Fruit fly (Drosophila melanogaster) whole organism, embryonic: Measurements from ENCODE around the gene SuUR.

Source experiments
- Atf3 ChIP-seq: fragments of 200-800 bp; sonication (Bioruptor generic); optimal IDR thresholded peaks from 3 replicates; lab custom pipeline; 2016; ENCODE audit warnings: missing biosample characterization, missing genetic modification characterization
- B-H2 ChIP-seq: fragments of 200-800 bp; sonication (Bioruptor generic); optimal IDR thresholded peaks from 2 replicates; lab custom pipeline; 2018; ENCODE audit warnings: missing biosample characterization, mild to moderate bottlenecking, missing genetic modification characterization
- CG10543 ChIP-seq: fragments of 200-800 bp; sonication (Bioruptor generic); optimal IDR thresholded peaks from 3 replicates; lab custom pipeline; 2017; ENCODE audit warnings: missing biosample characterization, mild to moderate bottlenecking, missing genetic modification characterization, moderate library complexity
- CG13287 ChIP-seq: fragments of 200-800 bp; sonication (Bioruptor generic); IDR thresholded peaks from 2 replicates; pipeline ENCODE4 v1.3.6; 2022; ENCODE audit warnings: missing biosample characterization, missing genetic modification characterization; ENCODE audit not compliant: partially characterized antibody
- CG14860 ChIP-seq: fragments of 200-800 bp; sonication (Bioruptor generic); IDR thresholded peaks from 3 replicates; pipeline ENCODE4 v1.3.6; 2022; ENCODE audit warnings: missing biosample characterization, missing genetic modification characterization; ENCODE audit not compliant: partially characterized antibody
- CG15269 ChIP-seq: fragments of 200-800 bp; sonication (Bioruptor generic); optimal IDR thresholded peaks from 2 replicates; lab custom pipeline; 2018; ENCODE audit warnings: missing biosample characterization, mild to moderate bottlenecking, missing genetic modification characterization, moderate library complexity
- CG1529 ChIP-seq: fragments of 200-800 bp; sonication (Bioruptor generic); optimal IDR thresholded peaks from 3 replicates; lab custom pipeline; 2018; ENCODE audit warnings: missing biosample characterization, missing genetic modification characterization
- CG17328 ChIP-seq: fragments of 200-800 bp; sonication (Bioruptor generic); IDR thresholded peaks from 2 replicates; pipeline ENCODE4 v1.3.6; 2022; ENCODE audit warnings: missing biosample characterization, missing genetic modification characterization
- CG18599 ChIP-seq: fragments of 200-800 bp; sonication (Bioruptor generic); optimal IDR thresholded peaks from 3 replicates; lab custom pipeline; 2017; ENCODE audit warnings: missing biosample characterization, missing genetic modification characterization, mild to moderate bottlenecking, moderate library complexity, missing genetic modification reagents
- CG30431 ChIP-seq: fragments of 200-800 bp; sonication (Bioruptor generic); optimal IDR thresholded peaks from 2 replicates; lab custom pipeline; 2017; ENCODE audit warnings: missing biosample characterization, missing genetic modification characterization
- CG32532 ChIP-seq: fragments of 200-800 bp; sonication (Bioruptor generic); IDR thresholded peaks from 2 replicates; pipeline ENCODE4 v1.3.6; 2022; ENCODE audit warnings: missing biosample characterization, missing genetic modification characterization
- CG3847 ChIP-seq: fragments of 200-800 bp; sonication (Bioruptor generic); IDR thresholded peaks from 2 replicates; pipeline ENCODE4 v1.3.6; 2022; ENCODE audit warnings: missing biosample characterization, missing genetic modification characterization
- CG42726 ChIP-seq: fragments of 200-800 bp; sonication (Bioruptor generic); IDR thresholded peaks from 2 replicates; pipeline ENCODE4 v1.3.6; 2022; ENCODE audit warnings: missing biosample characterization, missing genetic modification characterization; ENCODE audit not compliant: partially characterized antibody
- CG6175 ChIP-seq: fragments of 200-800 bp; sonication (Bioruptor generic); IDR thresholded peaks from 3 replicates; pipeline ENCODE4 v1.3.6; 2022; ENCODE audit warnings: missing biosample characterization, missing genetic modification characterization
- CG6254 ChIP-seq: fragments of 200-800 bp; sonication (Bioruptor generic); optimal IDR thresholded peaks from 3 replicates; lab custom pipeline; 2017; ENCODE audit warnings: mild to moderate bottlenecking, missing biosample characterization, missing genetic modification reagents, missing genetic modification characterization
- CG6689 ChIP-seq: fragments of 200-800 bp; sonication (Bioruptor generic); IDR thresholded peaks from 2 replicates; pipeline ENCODE4 v1.3.6; 2022; ENCODE audit warnings: missing biosample characterization, missing genetic modification characterization
- CG8765 ChIP-seq: fragments of 200-800 bp; sonication (Bioruptor generic); IDR thresholded peaks from 2 replicates; pipeline ENCODE4 v1.3.6; 2022; ENCODE audit warnings: missing biosample characterization, missing genetic modification characterization
- CG9609 ChIP-seq: fragments of 200-800 bp; sonication (Bioruptor generic); optimal IDR thresholded peaks from 3 replicates; lab custom pipeline; 2016; ENCODE audit warnings: missing biosample characterization, missing genetic modification characterization
- CHES-1-like ChIP-seq: fragments of 200-800 bp; sonication (Bioruptor generic); optimal IDR thresholded peaks from 2 replicates; lab custom pipeline; 2016; ENCODE audit warnings: missing biosample characterization, missing genetic modification characterization
- Dbx ChIP-seq: fragments of 200-800 bp; sonication (Bioruptor generic); IDR thresholded peaks from 3 replicates; pipeline ENCODE4 v1.3.6; 2022; ENCODE audit warnings: missing biosample characterization, missing genetic modification characterization
- Deaf1 ChIP-seq: fragments of 200-800 bp; optimal IDR thresholded peaks from 3 replicates; lab custom pipeline; 2019; ENCODE audit warnings: missing biosample characterization, mild to moderate bottlenecking, missing genetic modification characterization, moderate library complexity
- Drgx ChIP-seq: fragments of 200-800 bp; sonication (Bioruptor generic); IDR thresholded peaks from 2 replicates; pipeline ENCODE4 v1.3.6; 2022; ENCODE audit warnings: missing biosample characterization, missing genetic modification characterization
- HHEX ChIP-seq: fragments of 200-800 bp; sonication (Bioruptor generic); optimal IDR thresholded peaks from 3 replicates; lab custom pipeline; 2017; ENCODE audit warnings: missing biosample characterization, mild to moderate bottlenecking, missing genetic modification characterization, missing genetic modification reagents
- HmgZ ChIP-seq: fragments of 200-800 bp; sonication (Bioruptor generic); optimal IDR thresholded peaks from 2 replicates; lab custom pipeline; 2018; ENCODE audit warnings: missing biosample characterization, mild to moderate bottlenecking, missing genetic modification characterization
- Hmr ChIP-seq: fragments of 200-800 bp; sonication (Bioruptor generic); optimal IDR thresholded peaks from 3 replicates; lab custom pipeline; 2017; ENCODE audit warnings: mild to moderate bottlenecking, missing biosample characterization, missing genetic modification reagents, missing genetic modification characterization
- Jarid2 ChIP-seq: fragments of 200-800 bp; sonication (Bioruptor generic); optimal IDR thresholded peaks from 3 replicates; lab custom pipeline; 2017; ENCODE audit warnings: mild to moderate bottlenecking, missing biosample characterization, missing genetic modification reagents, missing genetic modification characterization
- Mad ChIP-seq: fragments of 200-800 bp; sonication (Bioruptor generic); optimal IDR thresholded peaks from 2 replicates; lab custom pipeline; 2016; ENCODE audit warnings: missing biosample characterization, missing genetic modification characterization
- Mrtf ChIP-seq: fragments of 200-800 bp; sonication (Bioruptor generic); IDR thresholded peaks from 3 replicates; pipeline ENCODE4 v1.3.6; 2022; ENCODE audit warnings: missing biosample characterization, missing genetic modification characterization
- Pdp1 ChIP-seq, 2 experiments: fragments of 200-800 bp; sonication (Bioruptor generic); optimal IDR thresholded peaks; 3 replicates each; lab custom pipeline; 2016; ENCODE audit warnings: missing biosample characterization in 2 of 2, missing genetic modification characterization in 2 of 2, mild to moderate bottlenecking in 1 of 2, moderate library complexity in 1 of 2
- Trl ChIP-seq, 3 experiments: fragments of >200 bp in 2 of 3; fragments of 200-800 bp in 1 of 3; sonication (Bioruptor generic) in 1 of 3; optimal IDR thresholded peaks; 2 replicates in 1 of 3; 3 replicates in 2 of 3; lab custom pipeline; 2016 to 2017; ENCODE audit warnings: missing biosample characterization in 1 of 3, missing genetic modification characterization in 1 of 3
- btn ChIP-seq: fragments of 200-800 bp; sonication (Bioruptor generic); optimal IDR thresholded peaks from 2 replicates; lab custom pipeline; 2016; ENCODE audit warnings: missing biosample characterization, missing genetic modification characterization
- chinmo ChIP-seq: fragments of 200-800 bp; sonication (Bioruptor generic); IDR thresholded peaks from 4 replicates; pipeline ENCODE4 v1.3.6; 2022; ENCODE audit warnings: missing biosample characterization, missing genetic modification characterization; ENCODE audit not compliant: partially characterized antibody
- ci ChIP-seq: fragments of 200-800 bp; sonication (Bioruptor generic); IDR thresholded peaks from 3 replicates; pipeline ENCODE4 v1.3.6; 2022; ENCODE audit warnings: missing biosample characterization, missing genetic modification characterization
- crp ChIP-seq, 2 experiments: fragments of 200-800 bp; sonication (Bioruptor generic); optimal IDR thresholded peaks; 2 replicates in 1 of 2; 3 replicates in 1 of 2; lab custom pipeline; 2017; ENCODE audit warnings: missing biosample characterization in 2 of 2, missing genetic modification characterization in 2 of 2, mild to moderate bottlenecking in 1 of 2, moderate library complexity in 1 of 2
- eyg ChIP-seq: fragments of 200-800 bp; sonication (Bioruptor generic); optimal IDR thresholded peaks from 3 replicates; lab custom pipeline; 2016; ENCODE audit warnings: missing biosample characterization, missing genetic modification characterization
- gcm ChIP-seq: fragments of 200-800 bp; sonication (Bioruptor generic); optimal IDR thresholded peaks from 2 replicates; lab custom pipeline; 2019; ENCODE audit warnings: missing biosample characterization, mild to moderate bottlenecking, missing genetic modification characterization, moderate library complexity
- hbn ChIP-seq: fragments of 200-800 bp; sonication (Bioruptor generic); IDR thresholded peaks from 2 replicates; pipeline ENCODE4 v1.3.6; 2022; ENCODE audit warnings: missing biosample characterization, missing genetic modification characterization; ENCODE audit not compliant: partially characterized antibody
- hkb ChIP-seq, 2 experiments: fragments of 200-800 bp in 1 of 2; fragments of >200 bp in 1 of 2; sonication (Bioruptor generic) in 1 of 2; IDR thresholded peaks in 1 of 2; optimal IDR thresholded peaks in 1 of 2; 2 replicates each; pipeline versions ENCODE4 v1.3.6 to Lab custom; 2017 to 2022; ENCODE audit warnings: missing biosample characterization in 1 of 2, missing genetic modification characterization in 1 of 2
- otp ChIP-seq: fragments of 200-800 bp; sonication (Bioruptor generic); IDR thresholded peaks from 3 replicates; pipeline ENCODE4, ENCODE4 v1.3.6; 2022; ENCODE audit warnings: missing biosample characterization, missing genetic modification characterization
- peb ChIP-seq: fragments of 200-800 bp; sonication (Bioruptor generic); IDR thresholded peaks from 2 replicates; pipeline ENCODE4 v1.3.6; 2022; ENCODE audit warnings: missing biosample characterization, missing genetic modification characterization
- ranshi ChIP-seq: fragments of 200-800 bp; sonication (Bioruptor generic); IDR thresholded peaks from 2 replicates; pipeline ENCODE4 v1.3.6; 2022; ENCODE audit warnings: missing biosample characterization, missing genetic modification characterization
- slbo ChIP-seq: fragments of 200-800 bp; sonication (Bioruptor generic); IDR thresholded peaks from 2 replicates; pipeline ENCODE4 v1.3.6; 2022; ENCODE audit warnings: missing biosample characterization, missing genetic modification characterization
- sqz ChIP-seq: fragments of 200-800 bp; sonication (Bioruptor generic); optimal IDR thresholded peaks from 3 replicates; lab custom pipeline; 2018; ENCODE audit warnings: missing biosample characterization, mild to moderate bottlenecking, missing genetic modification characterization
- stwl ChIP-seq: fragments of 200-800 bp; sonication (Bioruptor generic); optimal IDR thresholded peaks from 3 replicates; lab custom pipeline; 2018; ENCODE audit warnings: missing biosample characterization, mild to moderate bottlenecking, missing genetic modification characterization, moderate library complexity
- tap ChIP-seq: fragments of 200-800 bp; optimal IDR thresholded peaks from 3 replicates; lab custom pipeline; 2019; ENCODE audit warnings: missing biosample characterization, mild to moderate bottlenecking, missing genetic modification characterization, moderate library complexity
- tio ChIP-seq: fragments of 200-800 bp; sonication (Bioruptor generic); optimal IDR thresholded peaks from 2 replicates; lab custom pipeline; 2017; ENCODE audit warnings: missing biosample characterization, missing genetic modification characterization, inconsistent platforms
- ttk ChIP-seq: fragments of 200-800 bp; sonication (Bioruptor generic); IDR thresholded peaks from 2 replicates; pipeline ENCODE4 v2.1.2; 2022; ENCODE audit warnings: missing biosample characterization, missing genetic modification characterization
- wdn ChIP-seq: fragments of 200-800 bp; sonication (Bioruptor generic); IDR thresholded peaks from 2 replicates; pipeline ENCODE4 v1.3.6; 2022; ENCODE audit warnings: missing biosample characterization, missing genetic modification characterization

The SuUR gene

dm6 chr3L:11070372-11070854, 5.6 kb downstream of the SuUR start, which contains the start of gene Mocs1 (continued):
- no peak for TF ChIP-seq btn (GFP tag; lab: Kevin White, UChicago)
- TF ChIP-seq Mrtf (GFP tag; lab: Robert Waterston, UW): peak; percentile 13; the same call in 1 of the 3 replicates
- TF ChIP-seq CG6175: 0 out of 3 replicates have a peak, but pooled peaks have one; percentile 39
- no peak for TF ChIP-seq CG9609
- TF ChIP-seq hkb (optimal IDR thresholded peaks at IDR 0.05; lab: Kevin White, UChicago): no peak
- peak; percentile 17; the same call in 1 of the 2 replicates for TF ChIP-seq hkb (GFP tag; IDR thresholded peaks at IDR 0.05; lab: Robert Waterston, UW)
- TF ChIP-seq Dbx (GFP tag; lab: Robert Waterston, UW): peak; percentile 32; the same call in 1 of the 3 replicates
- TF ChIP-seq otp (GFP tag; lab: Robert Waterston, UW): 0 out of 3 replicates have a peak, but pooled peaks have one; percentile 24
- TF ChIP-seq CG30431 (GFP tag; lab: Kevin White, UChicago): no peak
- TF ChIP-seq Pdp1 (GFP tag; optimal IDR thresholded peaks at IDR 0.05; lab: Kevin White, UChicago): peak in 1 of 2 experiments; percentile 96
- no peak for TF ChIP-seq peb (GFP tag; lab: Robert Waterston, UW)
- TF ChIP-seq gcm (GFP tag; lab: Kevin White, UChicago): no peak
- peak; percentile 26; the same call in 1 of the 2 replicates for TF ChIP-seq CG42726
- TF ChIP-seq CG8765 (GFP tag; lab: Robert Waterston, UW): no peak
- TF ChIP-seq CG6689 (GFP tag; lab: Robert Waterston, UW): no peak
- TF ChIP-seq ttk (GFP tag; lab: Robert Waterston, UW): peak; percentile 26; the same call in 1 of the 2 replicates
- TF ChIP-seq HmgZ: peak; percentile 38
- TF ChIP-seq CG13287 (GFP tag; lab: Robert Waterston, UW): peak; percentile 49; the same call in 1 of the 2 replicates
- peak; percentile 30; the same call in 1 of the 2 replicates for TF ChIP-seq CG17328 (GFP tag; lab: Robert Waterston, UW)
- TF ChIP-seq Jarid2 (GFP tag; lab: Kevin White, UChicago): peak; percentile 57
- no peak for TF ChIP-seq CG6254 (GFP tag; lab: Kevin White, UChicago)
- TF ChIP-seq eyg (GFP tag; lab: Kevin White, UChicago): no peak
- peak; percentile 36 for TF ChIP-seq B-H2 (GFP tag; lab: Kevin White, UChicago)
- no peak for TF ChIP-seq CG10543
- 0 out of 3 replicates have a peak, but pooled peaks have one; percentile 28 for TF ChIP-seq ci (GFP tag; lab: Robert Waterston, UW)
- TF ChIP-seq tap: no peak
- TF ChIP-seq crp (GFP tag; optimal IDR thresholded peaks at IDR 0.05; lab: Kevin White, UChicago): peak in 1 of 2 experiments; percentile 77
- peak; percentile 25; the same call in 1 of the 2 replicates for TF ChIP-seq CG3847
- TF ChIP-seq Deaf1 (tag; lab: Kevin White, UChicago): peak; percentile 8
- no peak for TF ChIP-seq sqz (GFP tag; lab: Kevin White, UChicago)
- no peak for TF ChIP-seq CG14860 (GFP tag; lab: Robert Waterston, UW)
- peak; percentile 88; the same call in 3 of the 4 replicates for TF ChIP-seq chinmo (GFP tag; lab: Robert Waterston, UW)
- TF ChIP-seq Hmr (GFP tag; lab: Kevin White, UChicago): peak; percentile 22
- no peak for TF ChIP-seq Mad
- TF ChIP-seq slbo (GFP tag; lab: Robert Waterston, UW): 0 out of 2 replicates have a peak, but pooled peaks have one; percentile 24
- TF ChIP-seq Drgx (GFP tag; lab: Robert Waterston, UW): peak; percentile 53
- TF ChIP-seq HHEX (GFP tag; lab: Kevin White, UChicago): peak; percentile 6
- no peak for TF ChIP-seq stwl (tag; lab: Kevin White, UChicago)
- TF ChIP-seq CHES-1-like (GFP tag; lab: Kevin White, UChicago): peak; percentile 15
- TF ChIP-seq tio: no peak
- no peak for TF ChIP-seq CG1529
- peak; percentile 6 for TF ChIP-seq CG18599
- peak; percentile 30; the same call in 1 of the 2 replicates for TF ChIP-seq wdn
- peak; percentile 53 for TF ChIP-seq CG32532
- TF ChIP-seq Atf3 (GFP tag; lab: Kevin White, UChicago): no peak
- peak; percentile 6 for TF ChIP-seq CG15269
- peak in 1 of 2 experiments; percentile 6 for TF ChIP-seq Trl (optimal IDR thresholded peaks at IDR 0.05; lab: Kevin White, UChicago)
- TF ChIP-seq Trl (GFP tag; optimal IDR thresholded peaks at IDR 0.05; lab: Kevin White, UChicago): no peak
- peak; percentile 19; the same call in 1 of the 2 replicates for TF ChIP-seq ranshi (GFP tag; lab: Robert Waterston, UW)
- 0 out of 2 replicates have a peak, but pooled peaks have one; percentile 34 for TF ChIP-seq hbn
